Worm (Caenorhabditis elegans) whole organism, L1 larva: ENCODE results near the gene acox-1.6.

Experiments
- C16A3.4 ChIP-seq: fragments of 150-350 bp; optimal IDR thresholded peaks from 2 replicates; lab custom pipeline; 2014; ENCODE audit warnings: missing biosample characterization, missing genetic modification characterization
- C34B4.2 ChIP-seq: sonication (generic microtip); optimal IDR thresholded peaks from 2 replicates; lab custom pipeline; 2017; ENCODE audit warnings: mild to moderate bottlenecking, missing genetic modification characterization, missing compliant biosample characterization
- F16B12.6 ChIP-seq: fragments of 150-350 bp; optimal IDR thresholded peaks from 2 replicates; lab custom pipeline; 2014; ENCODE audit warnings: missing biosample characterization, missing genetic modification characterization
- aha-1 ChIP-seq: fragments of 150-350 bp; optimal IDR thresholded peaks from 2 replicates; lab custom pipeline; 2014; ENCODE audit warnings: missing biosample characterization, missing genetic modification characterization
- alr-1 ChIP-seq: fragments of 200-800 bp; sonication (Bioruptor generic); optimal IDR thresholded peaks from 2 replicates; lab custom pipeline; 2018; ENCODE audit warnings: borderline replicate concordance, mild to moderate bottlenecking, missing genetic modification characterization, missing compliant biosample characterization
- aly-2 ChIP-seq: fragments of 150-350 bp; optimal IDR thresholded peaks from 2 replicates; lab custom pipeline; 2014; ENCODE audit warnings: missing biosample characterization, missing genetic modification characterization
- ama-1 ChIP-seq: fragments of 150-350 bp; optimal IDR thresholded peaks from 2 replicates; lab custom pipeline; 2014
- blmp-1 ChIP-seq: fragments of 150-350 bp; optimal IDR thresholded peaks from 2 replicates; lab custom pipeline; 2014; ENCODE audit warnings: missing biosample characterization, missing genetic modification characterization
- ceh-63 ChIP-seq: fragments of 200-800 bp; sonication (Bioruptor generic); optimal IDR thresholded peaks from 2 replicates; lab custom pipeline; 2018; ENCODE audit warnings: mild to moderate bottlenecking, missing genetic modification characterization, missing compliant biosample characterization
- ceh-8 ChIP-seq: fragments of 200-800 bp; sonication (Bioruptor generic); optimal IDR thresholded peaks from 2 replicates; lab custom pipeline; 2018; ENCODE audit warnings: mild to moderate bottlenecking, missing genetic modification characterization, moderate library complexity, missing compliant biosample characterization
- ceh-82 ChIP-seq, 3 experiments: fragments of 150-350 bp in 1 of 3; sonication (generic microtip) in 2 of 3; optimal IDR thresholded peaks; 2 replicates each; lab custom pipeline; 2014 to 2017; ENCODE audit warnings: missing biosample characterization in 3 of 3, missing genetic modification characterization in 3 of 3
- ceh-90 ChIP-seq: sonication (generic microtip); optimal IDR thresholded peaks from 2 replicates; lab custom pipeline; 2016; ENCODE audit warnings: missing genetic modification characterization, missing compliant biosample characterization
- dpl-1 ChIP-seq, 3 experiments: fragments of 150-350 bp in 2 of 3; sonication (generic microtip) in 1 of 3; optimal IDR thresholded peaks; 2 replicates each; lab custom pipeline; 2014 to 2017; ENCODE audit warnings: missing biosample characterization in 3 of 3, missing genetic modification characterization in 3 of 3, missing genetic modification reagents in 3 of 3
- dsc-1 ChIP-seq: sonication (generic microtip); optimal IDR thresholded peaks from 2 replicates; lab custom pipeline; 2016; ENCODE audit warnings: mild to moderate bottlenecking, missing genetic modification characterization, missing compliant biosample characterization
- egl-13 ChIP-seq: sonication (generic microtip); optimal IDR thresholded peaks from 2 replicates; lab custom pipeline; 2016; ENCODE audit warnings: missing genotype, missing genetic modification reagents, missing genetic modification characterization, missing compliant biosample characterization
- elt-3 ChIP-seq, 6 experiments: fragments of 150-350 bp in 1 of 6; sonication (generic microtip); optimal IDR thresholded peaks; 2 replicates each; lab custom pipeline; 2017 to 2018; ENCODE audit warnings: missing biosample characterization in 6 of 6, missing genetic modification characterization in 6 of 6, inconsistent platforms in 1 of 6
- fkh-10 ChIP-seq: sonication (generic microtip); optimal IDR thresholded peaks from 2 replicates; lab custom pipeline; 2017; ENCODE audit warnings: missing biosample characterization, missing genetic modification reagents, missing genetic modification characterization
- fkh-4 ChIP-seq: sonication (generic microtip); optimal IDR thresholded peaks from 2 replicates; lab custom pipeline; 2016; ENCODE audit warnings: missing compliant biosample characterization, missing genetic modification characterization, borderline replicate concordance
- grh-1 ChIP-seq: fragments of 200-800 bp; sonication (Bioruptor generic); IDR thresholded peaks from 2 replicates; pipeline ENCODE4 v1.3.6; 2022; ENCODE audit warnings: missing genetic modification reagents, missing genetic modification characterization, missing compliant biosample characterization
- irx-1 ChIP-seq: sonication (generic microtip); optimal IDR thresholded peaks from 2 replicates; lab custom pipeline; 2016; ENCODE audit warnings: missing genetic modification characterization, missing compliant biosample characterization
- lin-13 ChIP-seq: fragments of 150-350 bp; optimal IDR thresholded peaks from 2 replicates; lab custom pipeline; 2014; ENCODE audit warnings: missing biosample characterization, missing genetic modification reagents, missing genetic modification characterization
- lin-14 ChIP-seq: fragments of 200-800 bp; sonication (Bioruptor generic); optimal IDR thresholded peaks from 2 replicates; lab custom pipeline; 2018; ENCODE audit warnings: mild to moderate bottlenecking, missing genetic modification characterization, moderate library complexity, missing compliant biosample characterization
- lin-15B ChIP-seq: fragments of 150-350 bp; sonication (generic microtip); optimal IDR thresholded peaks from 3 replicates; lab custom pipeline; 2014; ENCODE audit warnings: missing biosample characterization, missing genetic modification characterization
- lin-35 ChIP-seq, 2 experiments: fragments of 150-350 bp; optimal IDR thresholded peaks; 2 replicates each; lab custom pipeline; 2014; ENCODE audit warnings: missing biosample characterization in 2 of 2, missing genetic modification characterization in 2 of 2, missing genetic modification reagents in 2 of 2
- lir-3 ChIP-seq: sonication (generic microtip); optimal IDR thresholded peaks from 2 replicates; lab custom pipeline; 2016; ENCODE audit warnings: mild to moderate bottlenecking, missing genetic modification characterization, moderate library complexity, missing compliant biosample characterization; ENCODE audit not compliant: poor library complexity
- lsy-2 ChIP-seq, 2 experiments: fragments of 150-350 bp; optimal IDR thresholded peaks; 2 replicates each; lab custom pipeline; 2014; ENCODE audit warnings: missing biosample characterization in 2 of 2, missing genetic modification characterization in 2 of 2
- mdl-1 ChIP-seq, 2 experiments: fragments of 150-350 bp; optimal IDR thresholded peaks; 2 replicates each; lab custom pipeline; 2014 to 2017; ENCODE audit warnings: missing biosample characterization in 2 of 2, missing genetic modification characterization in 2 of 2, inconsistent platforms in 1 of 2
- mef-2 ChIP-seq: fragments of 150-350 bp; optimal IDR thresholded peaks from 2 replicates; lab custom pipeline; 2014; ENCODE audit warnings: missing biosample characterization, missing genetic modification characterization
- mep-1 ChIP-seq: fragments of 150-350 bp; optimal IDR thresholded peaks from 2 replicates; lab custom pipeline; 2014; ENCODE audit warnings: missing biosample characterization, missing genetic modification characterization
- nhr-12 ChIP-seq: sonication (generic microtip); optimal IDR thresholded peaks from 2 replicates; lab custom pipeline; 2017; ENCODE audit warnings: missing biosample characterization, missing genetic modification characterization
- nhr-19 ChIP-seq: fragments of 200-800 bp; sonication (Bioruptor generic); conservative IDR thresholded peaks from 2 replicates; pipeline ENCODE4 v1.3.6; 2022; ENCODE audit warnings: missing genetic modification characterization, missing compliant biosample characterization
- nhr-237 ChIP-seq: fragments of 150-350 bp; optimal IDR thresholded peaks from 2 replicates; lab custom pipeline; 2014; ENCODE audit warnings: missing biosample characterization, missing genetic modification characterization
- nhr-47 ChIP-seq: sonication (generic microtip); optimal IDR thresholded peaks from 2 replicates; lab custom pipeline; 2016; ENCODE audit warnings: mild to moderate bottlenecking, missing genetic modification characterization, moderate library complexity, missing compliant biosample characterization
- nhr-77 ChIP-seq: fragments of 150-350 bp; optimal IDR thresholded peaks from 2 replicates; lab custom pipeline; 2014; ENCODE audit warnings: missing biosample characterization, missing genetic modification characterization
- nhr-85 ChIP-seq: sonication (generic microtip); peaks from one replicate; lab custom pipeline; 2016; ENCODE audit warnings: missing genetic modification characterization, inconsistent platforms, missing compliant biosample characterization
- nhr-90 ChIP-seq: sonication (generic microtip); optimal IDR thresholded peaks from 2 replicates; lab custom pipeline; 2016; ENCODE audit warnings: mild to moderate bottlenecking, missing genetic modification characterization, missing compliant biosample characterization; ENCODE audit not compliant: poor library complexity
- rnt-1 ChIP-seq: sonication (generic microtip); optimal IDR thresholded peaks from 2 replicates; lab custom pipeline; 2016; ENCODE audit warnings: mild to moderate bottlenecking, missing genetic modification characterization, moderate library complexity, missing compliant biosample characterization
- skn-1 ChIP-seq: fragments of 150-350 bp; optimal IDR thresholded peaks from 2 replicates; lab custom pipeline; 2014; ENCODE audit warnings: missing biosample characterization, missing genetic modification characterization
- snpc-4 ChIP-seq: fragments of 150-350 bp; optimal IDR thresholded peaks from 2 replicates; lab custom pipeline; 2014; ENCODE audit warnings: missing biosample characterization, missing genetic modification characterization
- snu-23 ChIP-seq: sonication (generic microtip); optimal IDR thresholded peaks from 2 replicates; lab custom pipeline; 2016; ENCODE audit warnings: missing genetic modification characterization, missing compliant biosample characterization
- sox-4 ChIP-seq: sonication (generic microtip); optimal IDR thresholded peaks from 2 replicates; lab custom pipeline; 2016; ENCODE audit warnings: missing genetic modification characterization, missing compliant biosample characterization
- sup-37 ChIP-seq: fragments of 200-800 bp; sonication (Bioruptor generic); optimal IDR thresholded peaks from 2 replicates; lab custom pipeline; 2018; ENCODE audit warnings: mild to moderate bottlenecking, missing genetic modification characterization, missing compliant biosample characterization
- swsn-7 ChIP-seq: sonication (generic microtip); optimal IDR thresholded peaks from 2 replicates; lab custom pipeline; 2016; ENCODE audit warnings: missing genetic modification characterization, missing compliant biosample characterization
- tbx-2 ChIP-seq: sonication (generic microtip); optimal IDR thresholded peaks from 2 replicates; lab custom pipeline; 2016; ENCODE audit warnings: missing genetic modification characterization, missing compliant biosample characterization
- unc-130 ChIP-seq: fragments of 150-350 bp; optimal IDR thresholded peaks from 2 replicates; lab custom pipeline; 2017; ENCODE audit warnings: missing biosample characterization, missing genetic modification characterization, inconsistent platforms
- unc-30 ChIP-seq: sonication (generic microtip); optimal IDR thresholded peaks from 2 replicates; lab custom pipeline; 2017; ENCODE audit warnings: missing biosample characterization, missing genetic modification characterization
- unc-98 ChIP-seq: fragments of 200-800 bp; sonication (Bioruptor generic); IDR thresholded peaks from 2 replicates; pipeline ENCODE4 v1.3.6; 2022; ENCODE audit warnings: missing genetic modification characterization, missing compliant biosample characterization
- xbp-1 ChIP-seq: sonication (generic microtip); optimal IDR thresholded peaks from 2 replicates; lab custom pipeline; 2016; ENCODE audit warnings: missing genetic modification characterization, missing compliant biosample characterization
- ztf-11 ChIP-seq, 2 experiments: sonication (generic microtip); optimal IDR thresholded peaks; 2 replicates each; lab custom pipeline; 2016 to 2017; ENCODE audit warnings: missing genetic modification characterization in 2 of 2, missing biosample characterization in 1 of 2, missing compliant biosample characterization in 1 of 2

The acox-1.6 gene

DNA sequence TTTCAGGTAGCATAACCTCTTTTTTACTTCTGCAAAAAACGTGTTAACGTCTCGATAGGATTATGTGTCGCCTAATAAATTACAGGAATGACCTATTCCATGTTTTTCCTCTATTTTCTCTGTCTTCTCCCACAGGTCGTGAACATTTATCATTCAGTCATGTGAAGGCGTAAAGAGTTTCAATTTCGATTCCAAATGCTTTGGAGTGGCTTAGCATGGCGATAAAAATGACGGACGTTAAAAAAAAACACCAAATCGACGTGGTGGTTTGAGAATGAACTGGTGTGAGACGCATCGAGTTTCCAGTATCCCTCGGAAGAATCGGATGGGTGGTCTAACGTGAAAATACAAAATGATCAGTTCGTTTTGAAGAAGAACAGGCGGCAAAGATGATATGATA is 31.2 kb upstream of the acox-1.6 start:
- no peak for TF ChIP-seq grh-1 (GFP tag; lab: Robert Waterston, UW)
- TF ChIP-seq blmp-1 (tag; lab: Kevin White, UChicago), result peak; percentile 12
- no peak for TF ChIP-seq lin-35 (GFP tag; optimal IDR thresholded peaks at IDR 0.05; lab: Kevin White, UChicago)

DNA sequence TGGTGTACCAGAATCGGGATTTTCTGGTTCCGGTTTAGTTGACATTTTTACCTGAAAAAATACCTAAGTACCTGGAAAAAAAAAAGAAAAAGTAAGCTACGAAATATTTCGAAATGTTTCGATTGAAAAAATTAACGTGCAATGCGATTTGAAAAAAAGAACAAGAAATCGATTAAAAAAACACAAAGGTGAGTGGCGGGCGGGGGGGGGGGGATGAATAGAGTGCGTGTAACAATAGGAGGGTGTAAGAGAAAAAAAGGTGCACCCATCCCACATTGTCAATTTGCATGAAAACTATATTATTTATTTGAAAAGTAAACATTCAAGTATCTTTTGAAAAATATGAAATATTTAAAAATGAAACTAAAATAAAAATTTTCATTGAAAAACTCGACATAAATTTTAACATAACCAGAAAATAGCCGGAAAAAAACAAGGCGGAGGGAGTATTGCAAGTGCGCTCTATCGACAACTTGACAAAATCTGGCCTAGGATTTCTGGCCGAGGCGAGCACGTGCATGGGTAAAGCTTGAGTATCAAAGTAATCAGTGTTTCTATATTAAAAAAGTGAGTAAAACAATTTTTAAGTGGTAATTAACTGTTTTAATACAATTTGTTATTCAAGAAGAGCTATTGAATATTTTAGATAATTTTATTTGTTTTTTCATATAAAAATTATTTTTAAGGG is 27.7 kb upstream of the acox-1.6 start, which contains the start of the genes csb-1 and F53H4.4:
Gene csb-1, minus strand, starts transcription at position 51 of the 688 bp plus-strand sequence.
Gene F53H4.4, plus strand, starts transcription at position 520 of the 688 bp plus-strand sequence.
- TF ChIP-seq aly-2 (tag; lab: Kevin White, UChicago) (no peak), xbp-1 (tag; lab: Kevin White, UChicago) (peak; percentile 60), grh-1 (GFP tag; lab: Robert Waterston, UW) (no peak), irx-1 (peak; percentile 46), ceh-90 (tag; lab: Kevin White, UChicago) (peak; percentile 47), F16B12.6 (peak; percentile 17), lin-15B (tag; lab: Kevin White, UChicago) (peak; percentile 79), sup-37 (no peak), swsn-7 (peak; percentile 62), lin-35 (GFP tag; optimal IDR thresholded peaks at IDR 0.05; lab: Kevin White, UChicago) (peak; percentile 66 to 76), mef-2 (tag; lab: Kevin White, UChicago) (no peak), ceh-63 (GFP tag; lab: Kevin White, UChicago) (no peak), aha-1 (tag; lab: Kevin White, UChicago) (no peak), dsc-1 (tag; lab: Kevin White, UChicago) (peak; percentile 54), ama-1 (lab: Kevin White, UChicago) (no peak), nhr-77 (tag; lab: Kevin White, UChicago) (peak; percentile 55), mep-1 (tag; lab: Kevin White, UChicago) (peak; percentile 84), nhr-85 (tag; lab: Kevin White, UChicago) (peak; percentile 55), lin-14 (peak; percentile 90), unc-130 (tag; lab: Kevin White, UChicago) (peak; percentile 78), snu-23 (GFP tag; lab: Kevin White, UChicago) (peak; percentile 78), blmp-1 (tag; lab: Kevin White, UChicago) (peak; percentile 71), fkh-10 (GFP tag; lab: Kevin White, UChicago) (peak; percentile 38), nhr-237 (tag; lab: Kevin White, UChicago) (no peak), tbx-2 (tag; lab: Kevin White, UChicago) (peak; percentile 75), nhr-47 (tag; lab: Kevin White, UChicago) (peak; percentile 79), lir-3 (tag; lab: Kevin White, UChicago) (peak; percentile 80), nhr-90 (tag; lab: Kevin White, UChicago) (peak; percentile 77), elt-3 (tag; optimal IDR thresholded peaks at IDR 0.05; lab: Kevin White, UChicago) (peak in 1 of 6 experiments; percentile 49), snpc-4 (peak; percentile 47), sox-4 (tag; lab: Kevin White, UChicago) (peak; percentile 48), C34B4.2 (no peak), lin-13 (peak; percentile 56), mdl-1 (tag; optimal IDR thresholded peaks at IDR 0.05; lab: Kevin White, UChicago) (peak; percentile 26 to 97), ceh-82 (tag; optimal IDR thresholded peaks at IDR 0.05; lab: Kevin White, UChicago) (peak in 2 of 3 experiments; percentile 30 to 62), fkh-4 (peak; percentile 15), unc-30 (tag; lab: Kevin White, UChicago) (no peak), alr-1 (tag; lab: Kevin White, UChicago) (no peak), C16A3.4 (tag; lab: Kevin White, UChicago) (peak; percentile 84), lsy-2 (tag; optimal IDR thresholded peaks at IDR 0.05; lab: Kevin White, UChicago) (peak; percentile 77 to 87), egl-13 (tag; lab: Kevin White, UChicago) (peak; percentile 59), skn-1 (tag; lab: Kevin White, UChicago) (peak; percentile 58), unc-98 (GFP tag; lab: Robert Waterston, UW) (0 out of 2 replicates have a peak, but pooled peaks have one; percentile 34), rnt-1 (tag; lab: Kevin White, UChicago) (peak; percentile 88), nhr-12 (tag; lab: Kevin White, UChicago) (no peak), ceh-8 (no peak), ztf-11 (tag; optimal IDR thresholded peaks at IDR 0.05; lab: Kevin White, UChicago) (peak in 1 of 2 experiments; percentile 42), dpl-1 (GFP tag; optimal IDR thresholded peaks at IDR 0.05; lab: Kevin White, UChicago) (peak; percentile 52 to 73 (median 59)), nhr-19 (GFP tag; lab: Robert Waterston, UW) (peak; percentile 71)
